Worm (Caenorhabditis elegans): ENCODE measurements around the gene T11F8.1.
"Not testable (repeated sequence)": the region's sequence is repeated elsewhere in the genome, so short reads cannot be mapped to it uniquely, and the experiment has no call there.

The T11F8.1 gene

ce11 chrIV:5479289-5479688 lies at the start of gene T11F8.1:
Gene T11F8.1, plus strand, starts transcription at chrIV:5479589.
- TF ChIP-seq unc-62 (GFP tag; optimal IDR thresholded peaks at IDR 0.05) = no peak

- TF ChIP-seq unc-62 (GFP tag; optimal IDR thresholded peaks at IDR 0.05) = no peak
Observed at ce11 chrIV:5438705-5439104, 40.7 kb upstream of the T11F8.1 start, which contains the start of gene mgl-3. Gene mgl-3, plus strand, starts transcription at chrIV:5439005.

ce11 chrIV:5452667-5453066 lies 26.7 kb upstream of the T11F8.1 start, which contains the start of gene Y4C6A.4:
Gene Y4C6A.4, plus strand, starts transcription at chrIV:5452967.
- no peak for TF ChIP-seq unc-62 (GFP tag; optimal IDR thresholded peaks at IDR 0.05)

- TF ChIP-seq unc-62 (GFP tag; optimal IDR thresholded peaks at IDR 0.05) = not testable (repeated sequence)
Observed at ce11 chrIV:5455999-5456398, 23.4 kb upstream of the T11F8.1 start, which contains the start of gene Y4C6A.3. Gene Y4C6A.3, minus strand, starts transcription at chrIV:5456099.

- TF ChIP-seq unc-62 (GFP tag; optimal IDR thresholded peaks at IDR 0.05) = no peak
Observed at ce11 chrIV:5462820-5463219, 16.6 kb upstream of the T11F8.1 start.

ce11 chrIV:5464403-5464802 lies 15.0 kb upstream of the T11F8.1 start, which contains the start of gene Y52D5A.2:
Gene Y52D5A.2, minus strand, starts transcription at chrIV:5464503.
- TF ChIP-seq unc-62 (GFP tag; optimal IDR thresholded peaks at IDR 0.05) = not testable (repeated sequence)

ce11 chrIV:5469739-5470138 lies 9.7 kb upstream of the T11F8.1 start, which contains the start of gene rme-2:
Gene rme-2, plus strand, starts transcription at chrIV:5470026.
- no peak for TF ChIP-seq unc-62 (GFP tag; optimal IDR thresholded peaks at IDR 0.05)

- no peak for TF ChIP-seq unc-62 (GFP tag; optimal IDR thresholded peaks at IDR 0.05)
Observed at ce11 chrIV:5473098-5473497, 6.3 kb upstream of the T11F8.1 start.

- no peak for TF ChIP-seq unc-62 (GFP tag; optimal IDR thresholded peaks at IDR 0.05)
Observed at ce11 chrIV:5476468-5476867, 2.9 kb upstream of the T11F8.1 start, which contains the start of gene T11F8.4. Gene T11F8.4, minus strand, starts transcription at chrIV:5476568.

- TF ChIP-seq unc-62 (GFP tag; optimal IDR thresholded peaks at IDR 0.05) = no peak
Observed at ce11 chrIV:5482231-5482630, 2.8 kb downstream of the T11F8.1 start, which contains the start of gene T11F8.12. Gene T11F8.12, minus strand, starts transcription at chrIV:5482331.

ce11 chrIV:5482723-5483122 lies 3.3 kb downstream of the T11F8.1 start, which contains the start of gene T11F8.5:
Gene T11F8.5, plus strand, starts transcription at chrIV:5483023.
- TF ChIP-seq unc-62 (GFP tag; optimal IDR thresholded peaks at IDR 0.05) = no peak

- TF ChIP-seq unc-62 (GFP tag; optimal IDR thresholded peaks at IDR 0.05) = not testable (repeated sequence)
Observed at ce11 chrIV:5486208-5486731, 6.9 kb downstream of the T11F8.1 start, which contains the start of the genes snpc-3.1 and puf-7. Gene snpc-3.1, minus strand, starts transcription at chrIV:5486258. Gene puf-7, plus strand, starts transcription at chrIV:5486713.

ce11 chrIV:5491054-5491453 lies 11.7 kb downstream of the T11F8.1 start, which contains the start of gene B0273.115:
Gene B0273.115, minus strand, starts transcription at chrIV:5491154.
- TF ChIP-seq unc-62 (GFP tag; optimal IDR thresholded peaks at IDR 0.05) = not testable (repeated sequence)

ce11 chrIV:5492196-5492595 lies 12.8 kb downstream of the T11F8.1 start:
- TF ChIP-seq unc-62 (GFP tag; optimal IDR thresholded peaks at IDR 0.05) = no peak

- no peak for TF ChIP-seq unc-62 (GFP tag; optimal IDR thresholded peaks at IDR 0.05)
Observed at ce11 chrIV:5493135-5493534, 13.7 kb downstream of the T11F8.1 start.

ce11 chrIV:5493692-5494091 lies 14.3 kb downstream of the T11F8.1 start, which contains the start of gene B0273.1:
Gene B0273.1, plus strand, starts transcription at chrIV:5493992.
- TF ChIP-seq unc-62 (GFP tag; optimal IDR thresholded peaks at IDR 0.05) = no peak

ce11 chrIV:5494099-5494498 lies 14.7 kb downstream of the T11F8.1 start:
- TF ChIP-seq unc-62 (GFP tag; optimal IDR thresholded peaks at IDR 0.05) = no peak

Measured in whole organism, dauer.